Fruit fly (Drosophila melanogaster) whole organism, embryonic: ENCODE data around the gene CG8509.
A peak's percentile ranks its signal among the peaks of the same experiment; 100 is the strongest.

ENCODE experiments used
- Awh ChIP-seq: fragments of 200-800 bp; sonication (Bioruptor generic); IDR thresholded peaks from 2 replicates; pipeline ENCODE4, ENCODE4 v1.3.6; 2022; ENCODE audit warnings: missing biosample characterization, missing genetic modification characterization
- CG10462 ChIP-seq: fragments of 200-800 bp; sonication (Bioruptor generic); optimal IDR thresholded peaks from 2 replicates; lab custom pipeline; 2016; ENCODE audit warnings: missing biosample characterization, missing genetic modification characterization
- CG11085 ChIP-seq: fragments of 200-800 bp; sonication (Bioruptor generic); IDR thresholded peaks from 2 replicates; pipeline ENCODE4 v1.3.6; 2022; ENCODE audit warnings: missing biosample characterization, missing genetic modification characterization
- CG11696 ChIP-seq: fragments of 200-800 bp; sonication (Bioruptor generic); IDR thresholded peaks from 2 replicates; pipeline ENCODE4 v1.3.6; 2022; ENCODE audit warnings: missing biosample characterization, missing genetic modification characterization
- CG12155 ChIP-seq: fragments of 200-800 bp; sonication (Bioruptor generic); optimal IDR thresholded peaks from 3 replicates; lab custom pipeline; 2016; ENCODE audit warnings: missing biosample characterization, missing genetic modification characterization
- CG12299 ChIP-seq: fragments of 200-800 bp; sonication (Bioruptor generic); optimal IDR thresholded peaks from 2 replicates; lab custom pipeline; 2018; ENCODE audit warnings: missing biosample characterization, mild to moderate bottlenecking, missing genetic modification characterization
- CG12769 ChIP-seq: fragments of 200-800 bp; sonication (Bioruptor generic); optimal IDR thresholded peaks from 2 replicates; lab custom pipeline; 2019; ENCODE audit warnings: missing biosample characterization, mild to moderate bottlenecking, missing genetic modification characterization, moderate library complexity
- CG1529 ChIP-seq: fragments of 200-800 bp; sonication (Bioruptor generic); optimal IDR thresholded peaks from 3 replicates; lab custom pipeline; 2018; ENCODE audit warnings: missing biosample characterization, missing genetic modification characterization
- CG15601 ChIP-seq: fragments of 200-800 bp; sonication (Bioruptor generic); optimal IDR thresholded peaks from 3 replicates; lab custom pipeline; 2019; ENCODE audit warnings: missing biosample characterization, mild to moderate bottlenecking, missing genetic modification characterization, moderate library complexity
- CG15696 ChIP-seq: fragments of 200-800 bp; sonication (Bioruptor generic); optimal IDR thresholded peaks from 2 replicates; lab custom pipeline; 2019; ENCODE audit warnings: missing biosample characterization, mild to moderate bottlenecking, missing genetic modification characterization, moderate library complexity
- CG1603 ChIP-seq: fragments of 200-800 bp; sonication (Bioruptor generic); optimal IDR thresholded peaks from 2 replicates; lab custom pipeline; 2019; ENCODE audit warnings: missing biosample characterization, mild to moderate bottlenecking, missing genetic modification characterization, moderate library complexity
- CG16779 ChIP-seq: fragments of 200-800 bp; sonication (Bioruptor generic); IDR thresholded peaks from 2 replicates; pipeline ENCODE4 v1.3.6; 2022; ENCODE audit warnings: missing biosample characterization, missing genetic modification characterization
- CG17361 ChIP-seq: fragments of 200-800 bp; sonication (Bioruptor generic); IDR thresholded peaks from 3 replicates; pipeline ENCODE4 v1.3.6; 2022; ENCODE audit warnings: missing biosample characterization, missing genetic modification characterization
- CG1832 ChIP-seq: fragments of 200-800 bp; sonication (Bioruptor generic); optimal IDR thresholded peaks from 2 replicates; lab custom pipeline; 2017; ENCODE audit warnings: missing biosample characterization, mild to moderate bottlenecking, missing genetic modification characterization, inconsistent platforms
- CG30020 ChIP-seq: fragments of 200-800 bp; optimal IDR thresholded peaks from 2 replicates; lab custom pipeline; 2019; ENCODE audit warnings: missing biosample characterization, mild to moderate bottlenecking, missing genetic modification characterization, moderate library complexity
- CG34376 ChIP-seq: fragments of 200-800 bp; sonication (Bioruptor generic); optimal IDR thresholded peaks from 2 replicates; lab custom pipeline; 2018; ENCODE audit warnings: missing biosample characterization, mild to moderate bottlenecking, missing genetic modification characterization
- CG3847 ChIP-seq: fragments of 200-800 bp; sonication (Bioruptor generic); IDR thresholded peaks from 2 replicates; pipeline ENCODE4 v1.3.6; 2022; ENCODE audit warnings: missing biosample characterization, missing genetic modification characterization
- CG7786 ChIP-seq: fragments of 200-800 bp; sonication (Bioruptor generic); optimal IDR thresholded peaks from 2 replicates; lab custom pipeline; 2016; ENCODE audit warnings: missing biosample characterization, missing genetic modification characterization
- CG8388 ChIP-seq: fragments of 200-800 bp; sonication (Bioruptor generic); optimal IDR thresholded peaks from 2 replicates; lab custom pipeline; 2019; ENCODE audit warnings: missing biosample characterization, mild to moderate bottlenecking, missing genetic modification characterization, moderate library complexity
- D19A ChIP-seq: fragments of 200-800 bp; optimal IDR thresholded peaks from 3 replicates; lab custom pipeline; 2019; ENCODE audit warnings: missing biosample characterization, mild to moderate bottlenecking, missing genetic modification characterization, moderate library complexity
- Dad ChIP-seq: fragments of 200-800 bp; sonication (Bioruptor generic); optimal IDR thresholded peaks from 3 replicates; lab custom pipeline; 2016; ENCODE audit warnings: missing biosample characterization, missing genetic modification characterization
- Fer3 ChIP-seq: fragments of 200-800 bp; sonication (Bioruptor generic); optimal IDR thresholded peaks from 2 replicates; lab custom pipeline; 2018; ENCODE audit warnings: missing biosample characterization, mild to moderate bottlenecking, missing genetic modification characterization, moderate library complexity
- Gug ChIP-seq: fragments of 200-800 bp; sonication (Bioruptor generic); IDR thresholded peaks from 4 replicates; pipeline ENCODE4 v1.3.6; 2022; ENCODE audit warnings: missing biosample characterization, missing genetic modification characterization
- H2.0 ChIP-seq: fragments of 200-800 bp; sonication (Bioruptor generic); IDR thresholded peaks from 2 replicates; pipeline ENCODE4 v1.3.6; 2022; ENCODE audit warnings: missing biosample characterization, missing genetic modification characterization
- Hey ChIP-seq: fragments of 200-800 bp; sonication (Bioruptor generic); optimal IDR thresholded peaks from 3 replicates; lab custom pipeline; 2018; ENCODE audit warnings: missing biosample characterization, mild to moderate bottlenecking, missing genetic modification characterization
- Hmr ChIP-seq: fragments of 200-800 bp; sonication (Bioruptor generic); optimal IDR thresholded peaks from 3 replicates; lab custom pipeline; 2017; ENCODE audit warnings: mild to moderate bottlenecking, missing biosample characterization, missing genetic modification reagents, missing genetic modification characterization
- Hmx ChIP-seq: fragments of 200-800 bp; sonication (Bioruptor generic); optimal IDR thresholded peaks from 2 replicates; lab custom pipeline; 2016; ENCODE audit warnings: missing biosample characterization, missing genetic modification characterization
- NC2α ChIP-seq: fragments of 200-800 bp; sonication (Bioruptor generic); optimal IDR thresholded peaks from 2 replicates; lab custom pipeline; 2016; ENCODE audit warnings: missing biosample characterization, missing genetic modification characterization
- NfI ChIP-seq: fragments of 200-800 bp; sonication (Bioruptor generic); optimal IDR thresholded peaks from 3 replicates; lab custom pipeline; 2018; ENCODE audit warnings: missing biosample characterization, mild to moderate bottlenecking, missing genetic modification characterization, moderate library complexity
- Rx ChIP-seq: fragments of 200-800 bp; sonication (Bioruptor generic); IDR thresholded peaks from 2 replicates; pipeline ENCODE4 v1.3.6; 2022; ENCODE audit warnings: missing biosample characterization, missing genetic modification characterization
- Sox102F ChIP-seq: fragments of 200-800 bp; sonication (Bioruptor generic); optimal IDR thresholded peaks from 2 replicates; lab custom pipeline; 2018; ENCODE audit warnings: missing biosample characterization, mild to moderate bottlenecking, missing genetic modification characterization, moderate library complexity
- Sry-β ChIP-seq: fragments of 200-800 bp; sonication (Bioruptor generic); optimal IDR thresholded peaks from 2 replicates; lab custom pipeline; 2018; ENCODE audit warnings: missing biosample characterization, mild to moderate bottlenecking, missing genetic modification characterization, moderate library complexity
- Tbp ChIP-seq: fragments of >200 bp; optimal IDR thresholded peaks from 2 replicates; lab custom pipeline; 2018; ENCODE audit warnings: missing biosample characterization, missing genetic modification characterization
- Trl ChIP-seq, 3 experiments: fragments of >200 bp in 2 of 3; fragments of 200-800 bp in 1 of 3; sonication (Bioruptor generic) in 1 of 3; optimal IDR thresholded peaks; 2 replicates in 1 of 3; 3 replicates in 2 of 3; lab custom pipeline; 2016 to 2017; ENCODE audit warnings: missing biosample characterization in 1 of 3, missing genetic modification characterization in 1 of 3
- bigmax ChIP-seq: fragments of 200-800 bp; sonication (Bioruptor generic); optimal IDR thresholded peaks from 2 replicates; lab custom pipeline; 2018; ENCODE audit warnings: missing biosample characterization, mild to moderate bottlenecking, missing genetic modification characterization
- bowl ChIP-seq: fragments of 200-800 bp; sonication (Bioruptor generic); IDR thresholded peaks from 2 replicates; pipeline ENCODE4 v1.3.6; 2022; ENCODE audit warnings: missing biosample characterization, missing genetic modification characterization
- br ChIP-seq: fragments of >200 bp; optimal IDR thresholded peaks from 2 replicates; lab custom pipeline; 2017
- chn ChIP-seq: fragments of 200-800 bp; sonication (Bioruptor generic); optimal IDR thresholded peaks from 2 replicates; lab custom pipeline; 2016; ENCODE audit warnings: missing biosample characterization, missing genetic modification characterization
- crol ChIP-seq: fragments of 200-800 bp; sonication (Bioruptor generic); IDR thresholded peaks from 2 replicates; pipeline ENCODE4 v1.3.6; 2022; ENCODE audit warnings: missing biosample characterization, missing genetic modification characterization
- dpn ChIP-seq, 2 experiments: fragments of 200-800 bp; sonication (Bioruptor generic); optimal IDR thresholded peaks; 3 replicates each; lab custom pipeline; 2016; ENCODE audit warnings: missing biosample characterization in 2 of 2, missing genetic modification characterization in 2 of 2
- her ChIP-seq: fragments of 200-800 bp; sonication (Bioruptor generic); optimal IDR thresholded peaks from 2 replicates; lab custom pipeline; 2016; ENCODE audit warnings: missing biosample characterization, missing genetic modification characterization
- klu ChIP-seq: fragments of 200-800 bp; sonication (Bioruptor generic); IDR thresholded peaks from 2 replicates; pipeline ENCODE4 v1.3.6; 2022; ENCODE audit warnings: missing biosample characterization, missing genetic modification characterization
- lilli ChIP-seq: fragments of 200-800 bp; sonication (Bioruptor generic); optimal IDR thresholded peaks from 3 replicates; lab custom pipeline; 2016; ENCODE audit warnings: missing biosample characterization, missing genetic modification characterization
- lola ChIP-seq, 3 experiments: fragments of >200 bp in 2 of 3; fragments of 200-800 bp in 1 of 3; sonication (Bioruptor generic) in 1 of 3; optimal IDR thresholded peaks; 2 replicates each; lab custom pipeline; 2017 to 2019; ENCODE audit warnings: missing biosample characterization in 3 of 3, missing genetic modification characterization in 3 of 3, mild to moderate bottlenecking in 1 of 3, moderate library complexity in 1 of 3
- mam ChIP-seq: fragments of 200-800 bp; sonication (Bioruptor generic); optimal IDR thresholded peaks from 3 replicates; lab custom pipeline; 2016; ENCODE audit warnings: missing biosample characterization, missing genetic modification characterization
- pan ChIP-seq, 4 experiments: fragments of >200 bp in 3 of 4; fragments of 200-800 bp in 1 of 4; sonication (Bioruptor generic) in 1 of 4; optimal IDR thresholded peaks in 3 of 4; IDR thresholded peaks in 1 of 4; 2 replicates each; pipeline versions ENCODE4 v1.3.6 to Lab custom; 2017 to 2022; ENCODE audit warnings: missing biosample characterization in 2 of 4, missing genetic modification characterization in 2 of 4, mixed read lengths in 1 of 4
- psq ChIP-seq: fragments of 200-800 bp; sonication (Bioruptor generic); optimal IDR thresholded peaks from 2 replicates; lab custom pipeline; 2017; ENCODE audit warnings: missing biosample characterization, missing genetic modification characterization
- sisA ChIP-seq: fragments of 200-800 bp; sonication (Bioruptor generic); IDR thresholded peaks from 2 replicates; pipeline ENCODE4 v1.3.6; 2022; ENCODE audit warnings: missing biosample characterization, missing genetic modification characterization
- so ChIP-seq: fragments of 200-800 bp; sonication (Bioruptor generic); IDR thresholded peaks from 3 replicates; pipeline ENCODE4 v1.3.6; 2022; ENCODE audit warnings: missing biosample characterization, missing genetic modification characterization
- tgo ChIP-seq: fragments of 200-800 bp; sonication (Bioruptor generic); IDR thresholded peaks from 3 replicates; pipeline ENCODE4 v1.3.6; 2022; ENCODE audit warnings: missing biosample characterization, missing genetic modification characterization
- yki ChIP-seq: fragments of >200 bp; optimal IDR thresholded peaks from 3 replicates; lab custom pipeline; 2018

CG8509 gene

DNA sequence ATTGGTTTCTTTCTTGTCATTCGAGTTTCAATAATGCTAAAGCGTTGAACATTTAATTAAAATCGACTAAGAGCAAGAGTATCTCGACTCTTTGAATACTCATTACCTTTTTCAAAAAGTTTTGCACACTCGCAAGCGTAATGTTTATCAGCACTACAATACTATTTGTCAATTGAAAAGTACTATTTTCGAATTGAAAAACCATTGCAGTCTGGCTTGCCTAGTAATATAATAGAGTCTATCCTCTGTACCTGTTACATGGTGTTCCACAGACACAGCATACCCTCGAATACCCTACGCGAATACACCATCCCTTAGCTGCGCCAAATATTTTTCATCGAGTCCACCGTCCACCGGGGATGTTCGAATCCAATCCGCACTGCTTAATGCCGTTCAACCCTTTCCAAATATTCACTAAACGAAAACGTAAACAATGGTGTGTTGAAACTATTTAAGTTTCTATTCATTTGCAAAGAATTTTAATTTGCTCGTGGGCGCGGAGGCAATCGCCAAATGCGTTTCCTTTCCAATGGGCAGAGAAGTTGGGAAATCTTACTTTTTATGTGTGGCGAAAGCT is 9.3 kb downstream of the CG8509 start (continued):
- TF ChIP-seq Fer3 (tag; lab: Kevin White, UChicago) (no peak), CG15696 (peak; percentile 24), CG11696 (no peak), CG10462 (GFP tag; lab: Kevin White, UChicago) (no peak), Awh (GFP tag; lab: Robert Waterston, UW) (no peak), CG30020 (tag; lab: Kevin White, UChicago) (no peak), H2.0 (GFP tag; lab: Robert Waterston, UW) (peak; percentile 16; the same call in 1 of the 2 replicates), br (no peak), Sox102F (no peak), CG17361 (no peak; the same call in 2 of the 3 replicates), klu (GFP tag; lab: Robert Waterston, UW) (no peak), dpn (GFP tag; optimal IDR thresholded peaks at IDR 0.05; lab: Kevin White, UChicago) (no peak), CG1603 (tag; lab: Kevin White, UChicago) (no peak), Tbp (GFP tag; lab: Kevin White, UChicago) (no peak), CG8388 (GFP tag; lab: Kevin White, UChicago) (no peak), Trl (optimal IDR thresholded peaks at IDR 0.05; lab: Kevin White, UChicago) (no peak), Trl (GFP tag; optimal IDR thresholded peaks at IDR 0.05; lab: Kevin White, UChicago) (no peak), CG34376 (GFP tag; lab: Kevin White, UChicago) (no peak), NC2α (GFP tag; lab: Kevin White, UChicago) (no peak), CG15601 (tag; lab: Kevin White, UChicago) (peak; percentile 4), bowl (GFP tag; lab: Robert Waterston, UW) (no peak), Gug (GFP tag; lab: Robert Waterston, UW) (no peak), pan (optimal IDR thresholded peaks at IDR 0.05; lab: Kevin White, UChicago) (peak in 1 of 2 experiments; percentile 50), pan (GFP tag; optimal IDR thresholded peaks at IDR 0.05 in 1 of 2, IDR thresholded peaks at IDR 0.05 in 1 of 2) (peak in 1 of 2 experiments; percentile 14), CG7786 (GFP tag; lab: Kevin White, UChicago) (peak; percentile 11), psq (GFP tag; lab: Kevin White, UChicago) (no peak), CG11085 (GFP tag; lab: Robert Waterston, UW) (no peak), CG12769 (no peak), Hmx (no peak), yki (lab: Kevin White, UChicago) (no peak), tgo (GFP tag; lab: Robert Waterston, UW) (no peak), CG12155 (no peak), chn (GFP tag; lab: Kevin White, UChicago) (peak; percentile 25), sisA (GFP tag; lab: Robert Waterston, UW) (no peak; the same call in 1 of the 2 replicates), Dad (GFP tag; lab: Kevin White, UChicago) (no peak), NfI (no peak), so (GFP tag; lab: Robert Waterston, UW) (0 out of 3 replicates have a peak, but pooled peaks have one; percentile 7), her (GFP tag; lab: Kevin White, UChicago) (no peak), CG3847 (no peak), crol (GFP tag; lab: Robert Waterston, UW) (no peak), Rx (no peak), CG1832 (GFP tag; lab: Kevin White, UChicago) (no peak), bigmax (GFP tag; lab: Kevin White, UChicago) (no peak), Hmr (GFP tag; lab: Kevin White, UChicago) (no peak), Sry-β (no peak), CG16779 (GFP tag; lab: Robert Waterston, UW) (no peak), mam (GFP tag; lab: Kevin White, UChicago) (no peak), D19A (tag; lab: Kevin White, UChicago) (peak; percentile 39), CG12299 (tag; lab: Kevin White, UChicago) (no peak), lilli (GFP tag; lab: Kevin White, UChicago) (peak; percentile 32), CG1529 (GFP tag; lab: Kevin White, UChicago) (no peak), lola (GFP tag; optimal IDR thresholded peaks at IDR 0.05; lab: Kevin White, UChicago) (peak in 1 of 3 experiments; percentile 43), Hey (no peak)
